Worm (Caenorhabditis elegans) whole organism, L4 larva: ENCODE measurements around the gene clec-50.

Source experiments
- D1046.2 ChIP-seq: fragments of 200-800 bp; sonication (Bioruptor generic); IDR thresholded peaks from 2 replicates; pipeline ENCODE4 v1.3.6; 2022; ENCODE audit warnings: missing genetic modification characterization, missing compliant biosample characterization
- ama-1 ChIP-seq: fragments of 150-350 bp; optimal IDR thresholded peaks from 2 replicates; lab custom pipeline; 2014; ENCODE audit warnings: inconsistent platforms, mixed read lengths
- arid-1 ChIP-seq: fragments of 200-800 bp; sonication (Bioruptor generic); conservative IDR thresholded peaks from 2 replicates; pipeline ENCODE4 v1.3.6; 2022; ENCODE audit warnings: missing genetic modification reagents, missing genetic modification characterization, missing compliant biosample characterization
- dmd-8 ChIP-seq: fragments of 200-800 bp; sonication (Bioruptor generic); IDR thresholded peaks from 2 replicates; pipeline ENCODE4 v1.3.6; 2022; ENCODE audit warnings: missing genetic modification characterization, missing compliant biosample characterization
- egl-27 ChIP-seq: sonication (generic microtip); optimal IDR thresholded peaks from 3 replicates; lab custom pipeline; 2017; ENCODE audit warnings: missing biosample characterization, missing genetic modification reagents, missing genetic modification characterization
- fkh-10 ChIP-seq: fragments of 150-350 bp; optimal IDR thresholded peaks from 2 replicates; lab custom pipeline; 2014; ENCODE audit warnings: missing biosample characterization, missing genetic modification reagents, missing genetic modification characterization
- gei-8 ChIP-seq: fragments of 200-800 bp; sonication (Bioruptor generic); optimal IDR thresholded peaks from 2 replicates; lab custom pipeline; 2018; ENCODE audit warnings: mild to moderate bottlenecking, missing genetic modification characterization, missing compliant biosample characterization
- mdt-29 ChIP-seq: fragments of 200-800 bp; sonication (Bioruptor generic); IDR thresholded peaks from 2 replicates; pipeline ENCODE4 v1.3.6; 2022; ENCODE audit warnings: missing genetic modification reagents, missing genetic modification characterization, missing compliant biosample characterization
- nhr-28 ChIP-seq: fragments of 150-350 bp; optimal IDR thresholded peaks from 2 replicates; lab custom pipeline; 2014; ENCODE audit warnings: missing biosample characterization, missing genetic modification characterization
- nhr-6 ChIP-seq: fragments of 150-350 bp; optimal IDR thresholded peaks from 2 replicates; lab custom pipeline; 2014; ENCODE audit warnings: missing biosample characterization, missing genetic modification characterization
- pha-4 ChIP-seq, 2 experiments: fragments of 150-350 bp in 1 of 2; fragments of 200-800 bp in 1 of 2; sonication (Bioruptor generic) in 1 of 2; IDR thresholded peaks in 1 of 2; optimal IDR thresholded peaks in 1 of 2; 2 replicates each; pipeline versions ENCODE4 v1.3.6 to Lab custom; 2014 to 2022; ENCODE audit warnings: missing genetic modification characterization in 2 of 2, missing genetic modification reagents in 2 of 2, missing biosample characterization in 1 of 2, missing compliant biosample characterization in 1 of 2
- zip-2 ChIP-seq: fragments of 150-350 bp; optimal IDR thresholded peaks from 2 replicates; lab custom pipeline; 2014; ENCODE audit warnings: missing biosample characterization, missing genetic modification characterization
- ztf-11 ChIP-seq: fragments of 150-350 bp; optimal IDR thresholded peaks from 2 replicates; lab custom pipeline; 2014; ENCODE audit warnings: missing biosample characterization, missing genetic modification characterization

DNA sequence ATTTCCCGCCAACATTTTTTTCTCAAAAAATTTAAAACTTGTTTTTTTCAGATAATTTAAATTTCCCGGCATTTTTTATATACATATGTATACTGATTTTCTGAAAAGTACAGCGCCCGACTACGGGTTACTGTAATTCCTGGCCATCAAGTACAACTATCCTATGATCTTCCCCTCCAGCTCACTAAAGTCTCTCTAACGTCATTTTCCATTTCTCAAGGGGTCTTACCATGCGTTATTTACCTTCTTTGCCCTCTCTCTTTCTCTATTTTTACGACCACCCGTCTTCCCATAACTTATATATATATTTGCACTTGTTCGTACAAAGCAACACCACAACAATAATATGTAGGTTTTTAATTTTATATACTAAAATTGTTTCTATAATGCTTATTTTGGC, 1.1 kb upstream of the clec-50 start, which contains the start of gene W04E12.9:
- TF ChIP-seq D1046.2 (GFP tag; lab: Robert Waterston, UW) (no peak), egl-27 (no peak), nhr-28 (tag; lab: Kevin White, UChicago) (no peak), dmd-8 (GFP tag; lab: Robert Waterston, UW) (no peak), nhr-6 (tag; lab: Kevin White, UChicago) (no peak), fkh-10 (GFP tag; lab: Kevin White, UChicago) (no peak), ama-1 (lab: Kevin White, UChicago) (no peak), arid-1 (GFP tag; lab: Robert Waterston, UW) (no peak), zip-2 (no peak), pha-4 (GFP tag; IDR thresholded peaks at IDR 0.05; lab: Robert Waterston, UW) (no peak), pha-4 (tag; optimal IDR thresholded peaks at IDR 0.05; lab: Kevin White, UChicago) (no peak), gei-8 (GFP tag; lab: Kevin White, UChicago) (no peak), mdt-29 (no peak), ztf-11 (tag; lab: Kevin White, UChicago) (no peak)
